Worm (Caenorhabditis elegans): ENCODE measurements around the gene C24A8.6.

ce11 chrX:4328816-4329215 is 3.4 kb downstream of the C24A8.6 start, which contains the start of gene C24A8.5:
- no peak for TF ChIP-seq nhr-76 (tag; optimal IDR thresholded peaks at IDR 0.05)
- TF ChIP-seq unc-62 (GFP tag; optimal IDR thresholded peaks at IDR 0.05), result no peak
- no peak for TF ChIP-seq lsy-12 (tag; optimal IDR thresholded peaks at IDR 0.05)
- no peak for TF ChIP-seq lin-39 (tag; optimal IDR thresholded peaks at IDR 0.05)
- no peak for TF ChIP-seq nhr-11 (tag; optimal IDR thresholded peaks at IDR 0.05)
- no peak for TF ChIP-seq skn-1 (tag; optimal IDR thresholded peaks at IDR 0.05)
- TF ChIP-seq mdl-1 (tag; optimal IDR thresholded peaks at IDR 0.05), result no peak
- no peak for TF ChIP-seq egl-5 (tag; optimal IDR thresholded peaks at IDR 0.05)
- no peak for TF ChIP-seq egl-27 (tag; optimal IDR thresholded peaks at IDR 0.05)
- no peak for TF ChIP-seq R02D3.7 (tag; optimal IDR thresholded peaks at IDR 0.05)
- TF ChIP-seq ceh-28 (tag; optimal IDR thresholded peaks at IDR 0.05), result no peak
- no peak for TF ChIP-seq nhr-12 (tag; optimal IDR thresholded peaks at IDR 0.05)
